Fruit fly (Drosophila melanogaster) whole organism: ENCODE data around the gene arg.

Source experiments
- EcR ChIP-seq, 2 experiments: fragments of >200 bp; optimal IDR thresholded peaks; 2 replicates each; lab custom pipeline; 2017; ENCODE audit warnings: missing biosample characterization in 2 of 2, missing genetic modification characterization in 2 of 2, missing genetic modification reagents in 2 of 2
- psq ChIP-seq: fragments of >200 bp; optimal IDR thresholded peaks from 2 replicates; lab custom pipeline; 2017

dm6 chrX:520215-520861 lies 11.1 kb downstream of the arg start:
- no peak for TF ChIP-seq psq (lab: Kevin White, UChicago)
- no peak for TF ChIP-seq EcR (GFP tag; optimal IDR thresholded peaks at IDR 0.05; lab: Kevin White, UChicago)
